Fruit fly (Drosophila melanogaster) whole organism, embryonic: ENCODE measurements around the gene CG31268.

Experiments
- BEAF-32 ChIP-seq: fragments of 200-800 bp; sonication (Bioruptor generic); optimal IDR thresholded peaks from 3 replicates; lab custom pipeline; 2017; ENCODE audit warnings: missing biosample characterization, missing genetic modification characterization, mild to moderate bottlenecking, moderate library complexity, missing genetic modification reagents
- CG1024 ChIP-seq: fragments of 200-800 bp; sonication (Bioruptor generic); IDR thresholded peaks from 2 replicates; pipeline ENCODE4 v1.3.6; 2022; ENCODE audit warnings: missing biosample characterization, missing genetic modification characterization
- CG10366 ChIP-seq: fragments of 200-800 bp; sonication (Bioruptor generic); IDR thresholded peaks from 2 replicates; pipeline ENCODE4 v1.3.6; 2022; ENCODE audit warnings: missing biosample characterization, missing genetic modification characterization
- CG11696 ChIP-seq: fragments of 200-800 bp; sonication (Bioruptor generic); IDR thresholded peaks from 2 replicates; pipeline ENCODE4 v1.3.6; 2022; ENCODE audit warnings: missing biosample characterization, missing genetic modification characterization
- CG12104 ChIP-seq: fragments of 200-800 bp; sonication (Bioruptor generic); optimal IDR thresholded peaks from 3 replicates; lab custom pipeline; 2016; ENCODE audit warnings: missing biosample characterization, missing genetic modification characterization
- CG1233 ChIP-seq: fragments of 200-800 bp; sonication (Bioruptor generic); optimal IDR thresholded peaks from 4 replicates; lab custom pipeline; 2018; ENCODE audit warnings: missing biosample characterization, mild to moderate bottlenecking, missing genetic modification characterization
- CG13775 ChIP-seq: fragments of 200-800 bp; sonication (Bioruptor generic); optimal IDR thresholded peaks from 3 replicates; lab custom pipeline; 2017; ENCODE audit warnings: missing biosample characterization, mild to moderate bottlenecking, missing genetic modification characterization
- CG14710 ChIP-seq: fragments of 200-800 bp; sonication (Bioruptor generic); optimal IDR thresholded peaks from 3 replicates; lab custom pipeline; 2019; ENCODE audit warnings: missing biosample characterization, mild to moderate bottlenecking, missing genetic modification characterization, moderate library complexity
- CG15011 ChIP-seq: fragments of 200-800 bp; sonication (Bioruptor generic); optimal IDR thresholded peaks from 3 replicates; lab custom pipeline; 2018; ENCODE audit warnings: missing biosample characterization, mild to moderate bottlenecking, missing genetic modification characterization
- CG15479 ChIP-seq: fragments of 200-800 bp; sonication (Bioruptor generic); optimal IDR thresholded peaks from 3 replicates; lab custom pipeline; 2019; ENCODE audit warnings: missing biosample characterization, mild to moderate bottlenecking, missing genetic modification characterization, moderate library complexity
- CG15514 ChIP-seq: fragments of 200-800 bp; sonication (Bioruptor generic); optimal IDR thresholded peaks from 3 replicates; lab custom pipeline; 2017; ENCODE audit warnings: missing biosample characterization, missing genetic modification characterization, mild to moderate bottlenecking, moderate library complexity, missing genetic modification reagents
- CG1602 ChIP-seq: fragments of 200-800 bp; sonication (Bioruptor generic); optimal IDR thresholded peaks from 3 replicates; lab custom pipeline; 2016; ENCODE audit warnings: missing biosample characterization, missing genetic modification characterization
- CG1603 ChIP-seq: fragments of 200-800 bp; sonication (Bioruptor generic); optimal IDR thresholded peaks from 2 replicates; lab custom pipeline; 2019; ENCODE audit warnings: missing biosample characterization, mild to moderate bottlenecking, missing genetic modification characterization, moderate library complexity
- CG18599 ChIP-seq: fragments of 200-800 bp; sonication (Bioruptor generic); optimal IDR thresholded peaks from 3 replicates; lab custom pipeline; 2017; ENCODE audit warnings: missing biosample characterization, missing genetic modification characterization, mild to moderate bottlenecking, moderate library complexity, missing genetic modification reagents
- CG2129 ChIP-seq: fragments of 200-800 bp; sonication (Bioruptor generic); IDR thresholded peaks from 2 replicates; pipeline ENCODE4 v1.3.6; 2022; ENCODE audit warnings: missing biosample characterization, missing genetic modification characterization; ENCODE audit not compliant: partially characterized antibody
- CG30431 ChIP-seq: fragments of 200-800 bp; sonication (Bioruptor generic); optimal IDR thresholded peaks from 2 replicates; lab custom pipeline; 2017; ENCODE audit warnings: missing biosample characterization, missing genetic modification characterization
- CG3281 ChIP-seq: fragments of 200-800 bp; sonication (Bioruptor generic); optimal IDR thresholded peaks from 3 replicates; lab custom pipeline; 2017; ENCODE audit warnings: missing biosample characterization, mild to moderate bottlenecking, missing genetic modification characterization
- CG6765 ChIP-seq: fragments of 200-800 bp; sonication (Bioruptor generic); optimal IDR thresholded peaks from 3 replicates; lab custom pipeline; 2017; ENCODE audit warnings: missing biosample characterization, mild to moderate bottlenecking, missing genetic modification characterization
- CG7271 ChIP-seq: fragments of 200-800 bp; sonication (Bioruptor generic); optimal IDR thresholded peaks from 2 replicates; lab custom pipeline; 2018; ENCODE audit warnings: missing biosample characterization, mild to moderate bottlenecking, missing genetic modification characterization, moderate library complexity
- CG7357 ChIP-seq: fragments of 200-800 bp; sonication (Bioruptor generic); IDR thresholded peaks from 3 replicates; pipeline ENCODE4 v1.3.6; 2022; ENCODE audit warnings: missing biosample characterization, missing genetic modification characterization
- CG9797 ChIP-seq: fragments of 200-800 bp; sonication (Bioruptor generic); optimal IDR thresholded peaks from 3 replicates; lab custom pipeline; 2018; ENCODE audit warnings: missing biosample characterization, mild to moderate bottlenecking, missing genetic modification characterization
- CG9876 ChIP-seq: fragments of 200-800 bp; sonication (Bioruptor generic); optimal IDR thresholded peaks from 2 replicates; lab custom pipeline; 2016; ENCODE audit warnings: missing biosample characterization, missing genetic modification characterization
- Deaf1 ChIP-seq: fragments of 200-800 bp; optimal IDR thresholded peaks from 3 replicates; lab custom pipeline; 2019; ENCODE audit warnings: missing biosample characterization, mild to moderate bottlenecking, missing genetic modification characterization, moderate library complexity
- Dip2 ChIP-seq: fragments of 200-800 bp; sonication (Bioruptor generic); IDR thresholded peaks from 2 replicates; pipeline ENCODE4 v1.3.6; 2022; ENCODE audit warnings: missing biosample characterization, missing genetic modification characterization
- ERR ChIP-seq: fragments of 200-800 bp; sonication (Bioruptor generic); optimal IDR thresholded peaks from 2 replicates; lab custom pipeline; 2016; ENCODE audit warnings: missing biosample characterization, missing genetic modification characterization
- GATAe ChIP-seq: fragments of 200-800 bp; sonication (Bioruptor generic); conservative IDR thresholded peaks from 2 replicates; pipeline ENCODE4 v1.3.6; 2022; ENCODE audit warnings: missing biosample characterization, missing genetic modification characterization
- HmgZ ChIP-seq: fragments of 200-800 bp; sonication (Bioruptor generic); optimal IDR thresholded peaks from 2 replicates; lab custom pipeline; 2018; ENCODE audit warnings: missing biosample characterization, mild to moderate bottlenecking, missing genetic modification characterization
- Hr3 ChIP-seq: fragments of 200-800 bp; sonication (Bioruptor generic); optimal IDR thresholded peaks from 3 replicates; lab custom pipeline; 2016; ENCODE audit warnings: missing biosample characterization, missing genetic modification characterization
- Kr ChIP-seq: fragments of 200-800 bp; sonication (Bioruptor generic); optimal IDR thresholded peaks from 2 replicates; lab custom pipeline; 2017; ENCODE audit warnings: missing biosample characterization, mild to moderate bottlenecking, missing genetic modification characterization
- MESR4 ChIP-seq: fragments of 200-800 bp; sonication (Bioruptor generic); optimal IDR thresholded peaks from 2 replicates; lab custom pipeline; 2018; ENCODE audit warnings: missing biosample characterization, mild to moderate bottlenecking, missing genetic modification characterization, moderate library complexity
- Max ChIP-seq: fragments of 200-800 bp; sonication (Bioruptor generic); optimal IDR thresholded peaks from 2 replicates; lab custom pipeline; 2016; ENCODE audit warnings: missing biosample characterization, mild to moderate bottlenecking, missing genetic modification characterization
- Med ChIP-seq: fragments of 200-800 bp; sonication (Bioruptor generic); peaks from one replicate; lab custom pipeline; 2016; ENCODE audit warnings: missing biosample characterization, missing genetic modification characterization, mild to moderate bottlenecking, inconsistent platforms, moderate library complexity
- Mes4 ChIP-seq: fragments of 200-800 bp; sonication (Bioruptor generic); optimal IDR thresholded peaks from 2 replicates; lab custom pipeline; 2016; ENCODE audit warnings: missing biosample characterization, missing genetic modification characterization
- Neu2 ChIP-seq: fragments of 200-800 bp; sonication (Bioruptor generic); optimal IDR thresholded peaks from 3 replicates; lab custom pipeline; 2016; ENCODE audit warnings: missing biosample characterization, missing genetic modification characterization, borderline replicate concordance
- Optix ChIP-seq: fragments of 200-800 bp; sonication (Bioruptor generic); IDR thresholded peaks from 3 replicates; pipeline ENCODE4 v1.3.6; 2022; ENCODE audit warnings: missing biosample characterization, missing genetic modification characterization
- Spps ChIP-seq: fragments of 200-800 bp; sonication (Bioruptor generic); optimal IDR thresholded peaks from 2 replicates; lab custom pipeline; 2018; ENCODE audit warnings: missing biosample characterization, mild to moderate bottlenecking, missing genetic modification characterization
- Stat92E ChIP-seq, 3 experiments: fragments of >200 bp in 2 of 3; fragments of 200-800 bp in 1 of 3; sonication (Bioruptor generic) in 1 of 3; optimal IDR thresholded peaks; 2 replicates each; lab custom pipeline; 2017 to 2019; ENCODE audit warnings: missing biosample characterization in 3 of 3, missing genetic modification characterization in 3 of 3, mild to moderate bottlenecking in 1 of 3, moderate library complexity in 1 of 3
- ab ChIP-seq: fragments of 200-800 bp; sonication (Bioruptor generic); optimal IDR thresholded peaks from 2 replicates; lab custom pipeline; 2016; ENCODE audit warnings: missing biosample characterization, missing genetic modification characterization
- cas ChIP-seq: fragments of 200-800 bp; sonication (Bioruptor generic); IDR thresholded peaks from 2 replicates; pipeline ENCODE4 v1.3.6; 2022; ENCODE audit warnings: missing biosample characterization, missing genetic modification characterization
- caup ChIP-seq: fragments of 200-800 bp; sonication (Bioruptor generic); optimal IDR thresholded peaks from 3 replicates; lab custom pipeline; 2017; ENCODE audit warnings: missing biosample characterization, mild to moderate bottlenecking, missing genetic modification characterization, moderate library complexity; ENCODE audit not compliant: severe bottlenecking
- ci ChIP-seq: fragments of 200-800 bp; sonication (Bioruptor generic); IDR thresholded peaks from 3 replicates; pipeline ENCODE4 v1.3.6; 2022; ENCODE audit warnings: missing biosample characterization, missing genetic modification characterization
- dpn ChIP-seq, 2 experiments: fragments of 200-800 bp; sonication (Bioruptor generic); optimal IDR thresholded peaks; 3 replicates each; lab custom pipeline; 2016; ENCODE audit warnings: missing biosample characterization in 2 of 2, missing genetic modification characterization in 2 of 2
- her ChIP-seq: fragments of 200-800 bp; sonication (Bioruptor generic); optimal IDR thresholded peaks from 2 replicates; lab custom pipeline; 2016; ENCODE audit warnings: missing biosample characterization, missing genetic modification characterization
- pzg ChIP-seq: fragments of 200-800 bp; sonication (Bioruptor generic); optimal IDR thresholded peaks from 3 replicates; lab custom pipeline; 2018; ENCODE audit warnings: missing biosample characterization, mild to moderate bottlenecking, missing genetic modification characterization, moderate library complexity
- slou ChIP-seq: fragments of 200-800 bp; sonication (Bioruptor generic); optimal IDR thresholded peaks from 3 replicates; lab custom pipeline; 2016; ENCODE audit warnings: missing biosample characterization, missing genetic modification characterization
- tap ChIP-seq: fragments of 200-800 bp; optimal IDR thresholded peaks from 3 replicates; lab custom pipeline; 2019; ENCODE audit warnings: missing biosample characterization, mild to moderate bottlenecking, missing genetic modification characterization, moderate library complexity
- tna ChIP-seq: fragments of 200-800 bp; sonication (Bioruptor generic); IDR thresholded peaks from 2 replicates; pipeline ENCODE4 v1.3.6; 2022; ENCODE audit warnings: missing biosample characterization, missing genetic modification characterization; ENCODE audit not compliant: partially characterized antibody
- zen2 ChIP-seq: fragments of 200-800 bp; sonication (Bioruptor generic); IDR thresholded peaks from 3 replicates; pipeline ENCODE4 v1.3.6; 2022; ENCODE audit warnings: missing biosample characterization, missing genetic modification characterization; ENCODE audit not compliant: partially characterized antibody

The CG31268 gene

dm6 chr3R:17078961-17079858 is 47.6 kb downstream of the CG31268 start (continued):
- peak; percentile 45 for TF ChIP-seq HmgZ (tag; lab: Kevin White, UChicago)
- no peak for TF ChIP-seq zen2
- TF ChIP-seq Mes4, result no peak
- TF ChIP-seq MESR4 (GFP tag; lab: Kevin White, UChicago), result peak; percentile 7
- no peak for TF ChIP-seq dpn (GFP tag; optimal IDR thresholded peaks at IDR 0.05; lab: Kevin White, UChicago)
- no peak; the same call in 1 of the 2 replicates for TF ChIP-seq CG1024 (GFP tag; lab: Robert Waterston, UW)
- no peak for TF ChIP-seq CG7271 (tag; lab: Kevin White, UChicago)
- no peak for TF ChIP-seq GATAe
- no peak for TF ChIP-seq Neu2 (GFP tag; lab: Kevin White, UChicago)
- peak; percentile 8 for TF ChIP-seq CG3281
- no peak for TF ChIP-seq CG9797
- TF ChIP-seq slou (GFP tag; lab: Kevin White, UChicago), result no peak
- TF ChIP-seq CG2129 (GFP tag; lab: Robert Waterston, UW), result no peak
- peak; percentile 95 for TF ChIP-seq CG15479 (GFP tag; lab: Kevin White, UChicago)
- TF ChIP-seq CG18599 (GFP tag; lab: Kevin White, UChicago), result no peak
- TF ChIP-seq CG13775 (GFP tag; lab: Kevin White, UChicago), result no peak
- TF ChIP-seq CG15011 (GFP tag; lab: Kevin White, UChicago), result peak; percentile 26
- peak; percentile 20 for TF ChIP-seq CG1233 (GFP tag; lab: Kevin White, UChicago)
- TF ChIP-seq pzg (GFP tag; lab: Kevin White, UChicago), result no peak
- no peak for TF ChIP-seq Max
- TF ChIP-seq CG15514, result no peak
- no peak for TF ChIP-seq CG12104
- no peak for TF ChIP-seq tna (GFP tag; lab: Robert Waterston, UW)
- no peak for TF ChIP-seq CG30431 (GFP tag; lab: Kevin White, UChicago)
- TF ChIP-seq ERR (GFP tag; lab: Kevin White, UChicago), result no peak
- TF ChIP-seq Med (GFP tag; lab: Kevin White, UChicago), result peak; percentile 87
- TF ChIP-seq tap, result no peak
- TF ChIP-seq Dip2 (GFP tag; lab: Robert Waterston, UW), result no peak
- TF ChIP-seq caup (GFP tag; lab: Kevin White, UChicago), result no peak
- TF ChIP-seq ci (GFP tag; lab: Robert Waterston, UW), result peak; percentile 55; the same call in 1 of the 3 replicates
- no peak for TF ChIP-seq ab
- TF ChIP-seq Optix (GFP tag; lab: Robert Waterston, UW), result no peak
- no peak for TF ChIP-seq CG1602
- no peak for TF ChIP-seq CG11696 (GFP tag; lab: Robert Waterston, UW)
- TF ChIP-seq CG9876, result no peak
- no peak for TF ChIP-seq Hr3 (GFP tag; lab: Kevin White, UChicago)
- TF ChIP-seq Spps (tag; lab: Kevin White, UChicago), result no peak
- no peak for TF ChIP-seq CG14710 (tag; lab: Kevin White, UChicago)
- TF ChIP-seq CG10366, result no peak
- peak; percentile 86 for TF ChIP-seq Kr (GFP tag; lab: Kevin White, UChicago)
- TF ChIP-seq BEAF-32 (GFP tag; lab: Kevin White, UChicago), result no peak
- no peak for TF ChIP-seq CG6765 (GFP tag; lab: Kevin White, UChicago)
- no peak for TF ChIP-seq cas
- no peak for TF ChIP-seq Stat92E (GFP tag; optimal IDR thresholded peaks at IDR 0.05; lab: Kevin White, UChicago)
- TF ChIP-seq CG1603 (tag; lab: Kevin White, UChicago), result peak; percentile 20
- TF ChIP-seq CG7357 (GFP tag; lab: Robert Waterston, UW), result no peak
- TF ChIP-seq her (GFP tag; lab: Kevin White, UChicago), result peak; percentile 33
- TF ChIP-seq Deaf1 (tag; lab: Kevin White, UChicago), result no peak
